Worm (Caenorhabditis elegans) whole organism, L4 larva: ENCODE results near the gene sra-27.

ENCODE experiments used
- F26F4.8 ChIP-seq: fragments of 200-800 bp; sonication (Bioruptor generic); conservative IDR thresholded peaks from 2 replicates; pipeline ENCODE4 v1.3.6; 2022; ENCODE audit warnings: missing genetic modification characterization, missing compliant biosample characterization
- F44E2.7 ChIP-seq: fragments of 200-800 bp; sonication (Bioruptor generic); IDR thresholded peaks from 2 replicates; pipeline ENCODE4 v2.1.2; 2022; ENCODE audit warnings: missing genetic modification characterization, missing compliant biosample characterization
- F49E8.2 ChIP-seq: sonication (generic microtip); optimal IDR thresholded peaks from 2 replicates; lab custom pipeline; 2016; ENCODE audit warnings: missing compliant biosample characterization, mild to moderate bottlenecking, missing genetic modification characterization, borderline replicate concordance
- T20F7.1 ChIP-seq: fragments of 200-800 bp; sonication (Bioruptor generic); optimal IDR thresholded peaks from 2 replicates; lab custom pipeline; 2018; ENCODE audit warnings: mild to moderate bottlenecking, missing genetic modification characterization, missing compliant biosample characterization
- Y105C5A.15 ChIP-seq: fragments of 200-800 bp; sonication (Bioruptor generic); IDR thresholded peaks from 2 replicates; pipeline ENCODE4 v1.3.6; 2022; ENCODE audit warnings: missing genetic modification characterization, missing compliant biosample characterization
- arid-1 ChIP-seq: fragments of 200-800 bp; sonication (Bioruptor generic); conservative IDR thresholded peaks from 2 replicates; pipeline ENCODE4 v1.3.6; 2022; ENCODE audit warnings: missing genetic modification reagents, missing genetic modification characterization, missing compliant biosample characterization
- attf-4 ChIP-seq: sonication (generic microtip); optimal IDR thresholded peaks from 3 replicates; lab custom pipeline; 2017; ENCODE audit warnings: missing biosample characterization, missing genetic modification characterization
- ceh-20 ChIP-seq: fragments of 200-800 bp; sonication (Bioruptor generic); IDR thresholded peaks from 2 replicates; pipeline ENCODE4 v1.3.6; 2022; ENCODE audit warnings: missing genetic modification reagents, missing genetic modification characterization, missing compliant biosample characterization
- ceh-32 ChIP-seq: sonication (generic microtip); optimal IDR thresholded peaks from 2 replicates; lab custom pipeline; 2016; ENCODE audit warnings: mild to moderate bottlenecking, missing genetic modification characterization, missing compliant biosample characterization; ENCODE audit not compliant: poor library complexity
- ceh-44 ChIP-seq: fragments of 200-800 bp; sonication (Bioruptor generic); IDR thresholded peaks from 2 replicates; pipeline ENCODE4 v1.3.6; 2022; ENCODE audit warnings: missing genetic modification reagents, missing genetic modification characterization, missing compliant biosample characterization
- ceh-62 ChIP-seq: sonication (generic microtip); optimal IDR thresholded peaks from 2 replicates; lab custom pipeline; 2017; ENCODE audit warnings: missing biosample characterization, missing genetic modification characterization
- ces-1 ChIP-seq: fragments of 150-350 bp; sonication (generic microtip); optimal IDR thresholded peaks from 4 replicates; lab custom pipeline; 2014; ENCODE audit warnings: missing biosample characterization, missing genetic modification reagents, missing genetic modification characterization
- ctbp-1 ChIP-seq: fragments of 200-800 bp; sonication (Bioruptor generic); IDR thresholded peaks from 2 replicates; pipeline ENCODE4 v1.3.6; 2022; ENCODE audit warnings: missing genetic modification reagents, missing genetic modification characterization, missing compliant biosample characterization
- daf-12 ChIP-seq: fragments of 150-350 bp; optimal IDR thresholded peaks from 2 replicates; lab custom pipeline; 2014; ENCODE audit warnings: missing biosample characterization, missing genetic modification reagents, missing genetic modification characterization
- dmd-9 ChIP-seq: fragments of 200-800 bp; sonication (Bioruptor generic); IDR thresholded peaks from 2 replicates; pipeline ENCODE4 v1.3.6; 2022; ENCODE audit warnings: missing genetic modification reagents, missing genetic modification characterization, missing compliant biosample characterization
- duxl-1 ChIP-seq: sonication (generic microtip); optimal IDR thresholded peaks from 2 replicates; lab custom pipeline; 2016; ENCODE audit warnings: mild to moderate bottlenecking, missing genetic modification characterization, moderate library complexity, missing compliant biosample characterization; ENCODE audit not compliant: poor library complexity
- egl-27 ChIP-seq: sonication (generic microtip); optimal IDR thresholded peaks from 3 replicates; lab custom pipeline; 2017; ENCODE audit warnings: missing biosample characterization, missing genetic modification reagents, missing genetic modification characterization
- fkh-10 ChIP-seq: fragments of 150-350 bp; optimal IDR thresholded peaks from 2 replicates; lab custom pipeline; 2014; ENCODE audit warnings: missing biosample characterization, missing genetic modification reagents, missing genetic modification characterization
- hlh-30 ChIP-seq: sonication (generic microtip); optimal IDR thresholded peaks from 2 replicates; lab custom pipeline; 2017; ENCODE audit warnings: antibody characterized with exemption, mild to moderate bottlenecking, missing genetic modification characterization, missing compliant biosample characterization; ENCODE audit not compliant: insufficient read depth
- hmg-1.1 ChIP-seq: fragments of 200-800 bp; sonication (Bioruptor generic); IDR thresholded peaks from 2 replicates; pipeline ENCODE4 v1.3.6; 2022; ENCODE audit warnings: missing genetic modification reagents, missing genetic modification characterization, missing compliant biosample characterization
- jun-1 ChIP-seq: fragments of 150-350 bp; optimal IDR thresholded peaks from 2 replicates; lab custom pipeline; 2014; ENCODE audit warnings: missing biosample characterization, missing genetic modification reagents, missing genetic modification characterization
- lin-38 ChIP-seq: fragments of 200-800 bp; sonication (Bioruptor generic); IDR thresholded peaks from 2 replicates; pipeline ENCODE4 v1.3.6; 2022; ENCODE audit warnings: missing genetic modification reagents, missing genetic modification characterization, missing compliant biosample characterization
- lsy-2 ChIP-seq, 2 experiments: fragments of 150-350 bp in 1 of 2; sonication (generic microtip) in 1 of 2; optimal IDR thresholded peaks; 2 replicates each; lab custom pipeline; 2014 to 2017; ENCODE audit warnings: missing biosample characterization in 2 of 2, missing genetic modification characterization in 2 of 2
- madf-5 ChIP-seq, 2 experiments: fragments of 200-800 bp; sonication (Bioruptor generic); IDR thresholded peaks; 2 replicates each; pipeline ENCODE4 v1.3.6; 2022; ENCODE audit warnings: missing compliant biosample characterization in 2 of 2, missing genetic modification characterization in 2 of 2
- madf-9 ChIP-seq: fragments of 200-800 bp; sonication (Bioruptor generic); conservative IDR thresholded peaks from 2 replicates; pipeline ENCODE4 v1.3.6; 2022; ENCODE audit warnings: missing genetic modification reagents, missing genetic modification characterization, missing compliant biosample characterization
- mdl-1 ChIP-seq, 2 experiments: fragments of 150-350 bp in 1 of 2; sonication (generic microtip) in 1 of 2; optimal IDR thresholded peaks; 2 replicates each; lab custom pipeline; 2014 to 2017; ENCODE audit warnings: missing biosample characterization in 2 of 2, missing genetic modification characterization in 2 of 2
- mes-2 ChIP-seq: sonication (generic microtip); optimal IDR thresholded peaks from 2 replicates; lab custom pipeline; 2016; ENCODE audit warnings: missing genotype, mild to moderate bottlenecking, missing genetic modification characterization, missing compliant biosample characterization; ENCODE audit not compliant: poor library complexity, severe bottlenecking
- mxl-2 ChIP-seq: fragments of 200-800 bp; sonication (Bioruptor generic); conservative IDR thresholded peaks from 2 replicates; pipeline ENCODE4 v1.3.6; 2022; ENCODE audit warnings: missing genetic modification reagents, missing genetic modification characterization, missing compliant biosample characterization
- nhr-102 ChIP-seq: sonication (generic microtip); optimal IDR thresholded peaks from 2 replicates; lab custom pipeline; 2016; ENCODE audit warnings: mild to moderate bottlenecking, missing genetic modification characterization, moderate library complexity, missing compliant biosample characterization
- nhr-11 ChIP-seq: fragments of 150-350 bp; optimal IDR thresholded peaks from 2 replicates; lab custom pipeline; 2014; ENCODE audit warnings: missing biosample characterization, missing genetic modification characterization
- nhr-28 ChIP-seq: fragments of 150-350 bp; optimal IDR thresholded peaks from 2 replicates; lab custom pipeline; 2014; ENCODE audit warnings: missing biosample characterization, missing genetic modification characterization
- nhr-41 ChIP-seq: fragments of 200-800 bp; sonication (Bioruptor generic); IDR thresholded peaks from 2 replicates; pipeline ENCODE4 v1.3.6; 2022; ENCODE audit warnings: missing genetic modification reagents, missing genetic modification characterization, missing compliant biosample characterization
- nhr-42 ChIP-seq: fragments of 200-800 bp; sonication (Bioruptor generic); IDR thresholded peaks from 2 replicates; pipeline ENCODE4 v1.3.6; 2022; ENCODE audit warnings: missing genetic modification characterization, missing compliant biosample characterization
- nhr-6 ChIP-seq: fragments of 150-350 bp; optimal IDR thresholded peaks from 2 replicates; lab custom pipeline; 2014; ENCODE audit warnings: missing biosample characterization, missing genetic modification characterization
- pha-4 ChIP-seq, 2 experiments: fragments of 150-350 bp in 1 of 2; fragments of 200-800 bp in 1 of 2; sonication (Bioruptor generic) in 1 of 2; IDR thresholded peaks in 1 of 2; optimal IDR thresholded peaks in 1 of 2; 2 replicates each; pipeline versions ENCODE4 v1.3.6 to Lab custom; 2014 to 2022; ENCODE audit warnings: missing genetic modification characterization in 2 of 2, missing genetic modification reagents in 2 of 2, missing biosample characterization in 1 of 2, missing compliant biosample characterization in 1 of 2
- pqm-1 ChIP-seq: sonication (generic microtip); optimal IDR thresholded peaks from 2 replicates; lab custom pipeline; 2017; ENCODE audit warnings: missing biosample characterization, missing genetic modification characterization
- rbr-2 ChIP-seq: sonication (generic microtip); optimal IDR thresholded peaks from 2 replicates; lab custom pipeline; 2016; ENCODE audit warnings: missing genotype, missing genetic modification characterization, missing compliant biosample characterization
- unc-130 ChIP-seq: sonication (generic microtip); optimal IDR thresholded peaks from 2 replicates; lab custom pipeline; 2016; ENCODE audit warnings: missing genetic modification reagents, missing genetic modification characterization, missing compliant biosample characterization
- unc-39 ChIP-seq: sonication (generic microtip); optimal IDR thresholded peaks from 2 replicates; lab custom pipeline; 2017; ENCODE audit warnings: missing biosample characterization, missing genetic modification characterization
- unc-62 ChIP-seq, 3 experiments: fragments of 150-350 bp in 1 of 3; sonication (generic microtip); optimal IDR thresholded peaks in 2 of 3; peaks in 1 of 3; 1 replicate in 1 of 3; 2 replicates in 2 of 3; lab custom pipeline; 2014 to 2017; ENCODE audit warnings: missing biosample characterization in 3 of 3, missing genetic modification characterization in 3 of 3, missing genetic modification reagents in 3 of 3, missing genotype in 1 of 3
- vab-7 ChIP-seq: fragments of 200-800 bp; sonication (Bioruptor generic); IDR thresholded peaks from 2 replicates; pipeline ENCODE4 v1.3.6; 2022; ENCODE audit warnings: missing genetic modification reagents, missing genetic modification characterization, missing compliant biosample characterization
- zag-1 ChIP-seq: fragments of 150-350 bp; optimal IDR thresholded peaks from 2 replicates; lab custom pipeline; 2014; ENCODE audit warnings: missing biosample characterization, missing genetic modification characterization
- zfp-3 ChIP-seq: fragments of 200-800 bp; sonication (Bioruptor generic); conservative IDR thresholded peaks from 2 replicates; pipeline ENCODE4 v1.3.6; 2022; ENCODE audit warnings: missing genetic modification reagents, missing genetic modification characterization, missing compliant biosample characterization
- zip-11 ChIP-seq: fragments of 200-800 bp; sonication (Bioruptor generic); IDR thresholded peaks from 2 replicates; pipeline ENCODE4 v1.3.6; 2022; ENCODE audit warnings: missing genetic modification characterization, missing compliant biosample characterization

Gene sra-27

DNA sequence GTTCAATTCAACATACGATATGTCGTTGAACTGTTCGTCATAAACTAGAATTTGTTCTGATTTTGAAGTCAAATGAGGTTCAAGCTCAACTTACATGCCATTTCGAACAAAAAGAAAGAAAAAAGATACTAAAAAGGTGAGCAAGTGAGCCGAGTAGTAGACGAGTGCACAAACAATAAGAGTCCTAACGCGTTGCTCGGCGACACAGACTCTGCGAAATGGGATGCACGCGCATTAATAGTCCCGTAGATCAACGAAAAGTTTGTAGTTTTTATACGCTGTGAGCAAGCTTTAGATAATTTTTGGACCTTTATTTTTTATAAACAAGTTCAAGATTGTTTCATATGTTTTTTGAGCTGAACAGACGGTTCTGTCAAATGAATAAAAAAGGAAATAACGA lies 40.2 kb upstream of the sra-27 start, which contains the start of gene C56E6.4:
Gene C56E6.4 (minus strand): TSS at position 101 of the 400 bp plus-strand sequence.
- TF ChIP-seq duxl-1 (tag; lab: Kevin White, UChicago), result no peak
- no peak for TF ChIP-seq Y105C5A.15 (GFP tag; lab: Robert Waterston, UW)
- no peak for TF ChIP-seq zip-11 (GFP tag; lab: Robert Waterston, UW)
- TF ChIP-seq rbr-2 (tag; lab: Kevin White, UChicago), result no peak
- TF ChIP-seq madf-9 (GFP tag; lab: Robert Waterston, UW), result no peak
- TF ChIP-seq lsy-2 (tag; optimal IDR thresholded peaks at IDR 0.05; lab: Kevin White, UChicago), result no peak
- TF ChIP-seq dmd-9 (GFP tag; lab: Robert Waterston, UW), result no peak
- TF ChIP-seq ctbp-1, result no peak
- TF ChIP-seq daf-12 (tag; lab: Kevin White, UChicago), result no peak
- no peak for TF ChIP-seq ceh-44 (GFP tag; lab: Robert Waterston, UW)
- no peak for TF ChIP-seq pqm-1
- no peak for TF ChIP-seq unc-62 (GFP tag; optimal IDR thresholded peaks at IDR 0.05 in 1 of 2; lab: Kevin White, UChicago)
- TF ChIP-seq unc-62 (tag; optimal IDR thresholded peaks at IDR 0.05; lab: Kevin White, UChicago), result no peak

ce11 chrII:6531527-6531926 lies 37.3 kb upstream of the sra-27 start, which contains the start of gene abch-1:
Gene abch-1, minus strand, starts transcription at chrII:6531627.
- TF ChIP-seq egl-27 (no peak), jun-1 (tag; lab: Kevin White, UChicago) (no peak), ceh-32 (tag; lab: Kevin White, UChicago) (no peak), mes-2 (tag; lab: Kevin White, UChicago) (no peak), ceh-62 (no peak), zag-1 (tag; lab: Kevin White, UChicago) (no peak), nhr-102 (tag; lab: Kevin White, UChicago) (no peak), T20F7.1 (GFP tag; lab: Kevin White, UChicago) (no peak), nhr-42 (no peak), zfp-3 (no peak), F44E2.7 (GFP tag; lab: Robert Waterston, UW) (no peak), hmg-1.1 (GFP tag; lab: Robert Waterston, UW) (no peak), nhr-41 (GFP tag; lab: Robert Waterston, UW) (no peak), dmd-9 (GFP tag; lab: Robert Waterston, UW) (no peak), F49E8.2 (tag; lab: Kevin White, UChicago) (no peak), attf-4 (tag; lab: Kevin White, UChicago) (no peak), daf-12 (tag; lab: Kevin White, UChicago) (no peak)

DNA sequence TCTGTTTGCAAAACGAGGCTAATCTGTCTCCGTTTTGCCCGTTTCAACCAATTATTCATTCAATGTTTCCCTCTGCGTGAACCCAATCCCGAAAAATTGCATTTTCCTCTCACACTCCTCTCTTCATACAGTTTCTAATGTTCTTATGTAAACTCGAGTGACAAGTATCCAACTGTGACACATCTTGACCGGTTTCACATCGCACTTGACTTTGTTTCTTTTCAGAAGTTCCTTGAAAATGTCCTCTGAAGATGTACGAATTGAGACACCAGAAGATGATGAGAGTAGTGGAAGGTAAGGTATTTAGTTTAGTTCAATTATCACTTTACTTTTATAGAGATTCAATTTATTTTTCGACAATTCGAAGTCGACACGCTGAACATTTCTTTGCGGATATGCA lies 36.9 kb upstream of the sra-27 start, which contains the start of gene abcx-1:
Gene abcx-1 (plus strand): TSS at position 224 of the 400 bp plus-strand sequence.
- TF ChIP-seq unc-62 (GFP tag; optimal IDR thresholded peaks at IDR 0.05 in 1 of 2; lab: Kevin White, UChicago), result peak in 1 of 2 experiments; percentile 91
- no peak for TF ChIP-seq unc-62 (tag; optimal IDR thresholded peaks at IDR 0.05; lab: Kevin White, UChicago)
- no peak for TF ChIP-seq pqm-1

DNA sequence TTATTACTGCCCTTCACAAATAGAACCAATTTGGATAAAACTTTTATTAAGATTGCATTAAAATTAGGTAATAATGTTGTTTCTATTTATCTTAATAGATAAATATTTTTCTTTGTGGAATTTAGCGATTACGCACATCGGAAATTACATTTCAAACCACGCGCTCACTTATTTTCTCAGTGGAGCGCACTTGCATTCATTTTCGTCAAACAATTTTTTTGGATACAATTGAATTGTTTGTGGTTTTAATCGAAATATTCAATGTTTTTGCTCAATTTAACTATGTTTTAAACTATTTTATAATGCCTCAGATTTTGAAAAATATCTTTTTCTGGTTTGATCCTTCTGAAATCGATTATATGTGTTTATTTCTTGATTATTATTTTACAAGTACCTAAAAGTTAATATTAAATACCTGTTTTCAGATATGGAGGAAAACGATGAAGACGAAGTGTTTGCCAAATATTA lies 32.8 kb upstream of the sra-27 start, which contains the start of gene utp-20:
Gene utp-20 (plus strand): TSS at position 418 of the 468 bp plus-strand sequence.
- TF ChIP-seq hlh-30 (tag; lab: Kevin White, UChicago), result peak; percentile 83
- TF ChIP-seq fkh-10, result no peak
- TF ChIP-seq ceh-20, result no peak
- TF ChIP-seq nhr-6 (tag; lab: Kevin White, UChicago), result peak; percentile 13
- TF ChIP-seq nhr-28 (tag; lab: Kevin White, UChicago), result no peak
- peak; percentile 32 to 62 for TF ChIP-seq mdl-1 (tag; optimal IDR thresholded peaks at IDR 0.05; lab: Kevin White, UChicago)
- peak; percentile 95 for TF ChIP-seq lin-38 (GFP tag; lab: Robert Waterston, UW)
- TF ChIP-seq ces-1 (GFP tag; lab: Kevin White, UChicago), result peak; percentile 62
- no peak for TF ChIP-seq pha-4 (GFP tag; IDR thresholded peaks at IDR 0.05; lab: Robert Waterston, UW)
- TF ChIP-seq pha-4 (tag; optimal IDR thresholded peaks at IDR 0.05; lab: Kevin White, UChicago), result peak; percentile 16
- TF ChIP-seq T20F7.1 (GFP tag; lab: Kevin White, UChicago), result peak; percentile 46
- peak; percentile 7 for TF ChIP-seq nhr-11 (tag; lab: Kevin White, UChicago)
- no peak for TF ChIP-seq madf-5 (GFP tag; IDR thresholded peaks at IDR 0.05; lab: Robert Waterston, UW)
- TF ChIP-seq unc-39 (tag; lab: Kevin White, UChicago), result no peak
- no peak for TF ChIP-seq arid-1 (GFP tag; lab: Robert Waterston, UW)
- no peak for TF ChIP-seq mxl-2 (GFP tag; lab: Robert Waterston, UW)
- no peak for TF ChIP-seq unc-130 (GFP tag; lab: Kevin White, UChicago)
- peak; percentile 42 for TF ChIP-seq rbr-2 (tag; lab: Kevin White, UChicago)
- TF ChIP-seq F26F4.8, result no peak
- TF ChIP-seq vab-7 (GFP tag; lab: Robert Waterston, UW), result no peak
